Fruit fly (Drosophila melanogaster) whole organism, embryonic: ENCODE results near the gene CG13924.

Experiments
- Ada2b ChIP-seq: fragments of 200-800 bp; sonication (Bioruptor generic); IDR thresholded peaks from 2 replicates; pipeline ENCODE4 v1.3.6; 2022; ENCODE audit warnings: missing biosample characterization, missing genetic modification characterization
- CG10543 ChIP-seq: fragments of 200-800 bp; sonication (Bioruptor generic); optimal IDR thresholded peaks from 3 replicates; lab custom pipeline; 2017; ENCODE audit warnings: missing biosample characterization, mild to moderate bottlenecking, missing genetic modification characterization, moderate library complexity
- CG6175 ChIP-seq: fragments of 200-800 bp; sonication (Bioruptor generic); IDR thresholded peaks from 3 replicates; pipeline ENCODE4 v1.3.6; 2022; ENCODE audit warnings: missing biosample characterization, missing genetic modification characterization
- CG7839 ChIP-seq: fragments of 200-800 bp; sonication (Bioruptor generic); optimal IDR thresholded peaks from 3 replicates; lab custom pipeline; 2018; ENCODE audit warnings: missing biosample characterization, mild to moderate bottlenecking, missing genetic modification characterization, moderate library complexity
- Nf-YB ChIP-seq: fragments of 200-800 bp; sonication (Bioruptor generic); optimal IDR thresholded peaks from 3 replicates; lab custom pipeline; 2019; ENCODE audit warnings: missing biosample characterization, mild to moderate bottlenecking, missing genetic modification characterization, moderate library complexity
- ems ChIP-seq: fragments of 200-800 bp; sonication (Bioruptor generic); optimal IDR thresholded peaks from 3 replicates; lab custom pipeline; 2016; ENCODE audit warnings: missing biosample characterization, missing genetic modification characterization

- TF ChIP-seq Ada2b (GFP tag; lab: Robert Waterston, UW) (peak; percentile 82), Nf-YB (GFP tag; lab: Kevin White, UChicago) (peak; percentile 52), CG6175 (GFP tag; lab: Robert Waterston, UW) (no peak; the same call in 2 of the 3 replicates), CG7839 (tag; lab: Kevin White, UChicago) (peak; percentile 85), ems (GFP tag; lab: Kevin White, UChicago) (peak; percentile 73), CG10543 (GFP tag; lab: Kevin White, UChicago) (no peak)
Measured at dm6 chr3L:1886125-1886544, 16.3 kb downstream of the CG13924 start.
